Fruit fly (Drosophila melanogaster): ENCODE data around the gene lcs.

Gene lcs

DNA sequence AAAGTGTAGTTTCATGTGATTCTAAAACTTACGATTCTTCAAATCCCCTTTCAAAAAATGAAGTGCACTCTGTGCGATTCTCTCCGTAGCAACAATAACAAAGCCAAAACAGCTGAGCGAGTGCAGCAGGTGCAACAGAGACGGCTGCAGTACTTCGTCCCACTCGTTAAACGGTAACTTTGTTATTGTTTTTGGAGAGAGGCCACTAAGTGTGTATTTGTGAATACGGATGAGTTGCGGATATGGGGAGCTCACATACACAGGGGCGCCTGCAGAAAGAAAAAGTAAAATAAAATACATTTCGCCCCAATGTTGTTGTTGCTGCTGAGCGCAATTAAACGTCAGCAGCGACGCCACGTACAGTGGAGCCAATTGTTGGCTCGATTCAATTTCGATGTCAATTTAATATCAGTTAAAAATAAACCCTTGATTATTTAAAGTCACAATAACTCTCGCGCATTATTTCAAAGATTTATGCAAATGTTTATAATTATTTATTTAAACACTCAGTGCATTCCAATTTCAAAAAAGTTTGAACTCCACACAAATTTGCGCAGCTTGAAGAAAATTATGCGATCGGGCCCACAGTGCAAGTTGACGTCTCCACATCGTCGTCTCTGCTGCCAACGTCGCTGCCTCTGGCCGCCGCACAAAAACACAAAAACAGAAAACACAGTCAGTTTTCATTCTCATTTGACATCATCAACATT is 29.6 kb downstream of the lcs start (continued):
- peak; percentile 83 for TF ChIP-seq Dfd (GFP tag; optimal IDR thresholded peaks at IDR 0.05)
- peak; percentile 91 for TF ChIP-seq CG32264 (GFP tag; optimal IDR thresholded peaks at IDR 0.05)
- no peak for TF ChIP-seq lola (GFP tag; optimal IDR thresholded peaks at IDR 0.05)
- peak; percentile 78 for TF ChIP-seq dsf (GFP tag; optimal IDR thresholded peaks at IDR 0.05; ENCODE audit: borderline replicate concordance)
- peak; percentile 84 to 99 for TF ChIP-seq foxo (GFP tag; optimal IDR thresholded peaks at IDR 0.05)
- no peak for TF ChIP-seq N (GFP tag; optimal IDR thresholded peaks at IDR 0.05)
- peak; percentile 95 for TF ChIP-seq psq (GFP tag; optimal IDR thresholded peaks at IDR 0.05)
- TF ChIP-seq Vsx2 (GFP tag; optimal IDR thresholded peaks at IDR 0.05; ENCODE audit: partially characterized antibody) = no peak

DNA sequence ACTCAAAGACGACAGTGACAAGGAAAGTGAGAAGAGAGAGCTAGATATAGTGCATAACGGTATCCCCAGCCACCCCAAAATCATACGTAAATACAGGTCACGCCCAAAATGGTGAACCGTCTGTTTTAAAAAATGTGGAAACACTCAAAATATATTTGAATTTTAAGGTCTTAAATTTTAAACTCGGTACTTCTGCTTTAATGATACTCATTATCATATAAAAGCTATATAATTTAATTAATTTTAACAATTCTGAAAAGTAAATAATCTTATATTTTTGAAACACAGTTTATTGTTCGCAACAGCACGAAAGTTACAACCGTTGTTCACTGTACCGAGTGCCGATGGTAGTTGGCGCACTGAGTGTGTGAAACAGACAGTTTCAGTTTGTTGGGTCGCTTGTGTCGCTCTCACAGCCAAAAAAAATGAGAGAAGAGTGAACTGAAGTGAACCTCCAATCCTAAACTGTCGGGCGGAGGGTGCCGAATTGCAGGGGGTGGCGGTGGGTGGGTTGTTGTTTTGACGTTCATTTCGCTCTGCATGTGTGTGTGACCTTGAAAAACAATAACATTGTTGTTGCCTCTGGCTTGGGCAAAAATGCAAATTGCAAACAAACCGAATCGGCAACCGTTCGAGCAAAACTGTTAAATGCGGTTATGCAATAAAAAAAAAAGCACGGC is 30.7 kb downstream of the lcs start:
- peak; percentile 89 for TF ChIP-seq rgr (GFP tag; optimal IDR thresholded peaks at IDR 0.05)
- peak; percentile 74 for TF ChIP-seq sv (GFP tag; optimal IDR thresholded peaks at IDR 0.05)
- peak; percentile 80 for TF ChIP-seq ey (GFP tag; optimal IDR thresholded peaks at IDR 0.05)
- no peak for TF ChIP-seq Vsx2 (GFP tag; optimal IDR thresholded peaks at IDR 0.05; ENCODE audit: partially characterized antibody)
- peak; percentile 87 for TF ChIP-seq h (GFP tag; optimal IDR thresholded peaks at IDR 0.05)
- TF ChIP-seq fru (GFP tag; optimal IDR thresholded peaks at IDR 0.05) = peak; percentile 80
- TF ChIP-seq foxo (GFP tag; optimal IDR thresholded peaks at IDR 0.05) = peak in 1 of 2 experiments; percentile 92
- peak; percentile 60 for TF ChIP-seq Rel (GFP tag; optimal IDR thresholded peaks at IDR 0.05)
- TF ChIP-seq Rel (tag; optimal IDR thresholded peaks at IDR 0.05) = peak; percentile 70
- peak; percentile 7 for TF ChIP-seq CG32264 (GFP tag; optimal IDR thresholded peaks at IDR 0.05)
- peak; percentile 28 for TF ChIP-seq Hr83 (GFP tag; optimal IDR thresholded peaks at IDR 0.05; ENCODE audit: poor library complexity, severe bottlenecking)
- no peak for TF ChIP-seq Dfd (GFP tag; optimal IDR thresholded peaks at IDR 0.05)
- TF ChIP-seq OdsH (GFP tag; optimal IDR thresholded peaks at IDR 0.05) = peak; percentile 87
- TF ChIP-seq Sp1 (GFP tag; optimal IDR thresholded peaks at IDR 0.05) = peak; percentile 94
- peak; percentile 52 for TF ChIP-seq Dif (GFP tag; optimal IDR thresholded peaks at IDR 0.05; ENCODE audit: partially characterized antibody)
- TF ChIP-seq Hr78 (GFP tag; optimal IDR thresholded peaks at IDR 0.05) = no peak
- TF ChIP-seq Hnf4 (GFP tag; optimal IDR thresholded peaks at IDR 0.05) = peak; percentile 57
- TF ChIP-seq tai (GFP tag; optimal IDR thresholded peaks at IDR 0.05) = no peak
- no peak for TF ChIP-seq dsf (GFP tag; optimal IDR thresholded peaks at IDR 0.05; ENCODE audit: borderline replicate concordance)
- peak; percentile 61 for TF ChIP-seq woc (GFP tag; optimal IDR thresholded peaks at IDR 0.05)
- no peak for TF ChIP-seq Abd-B (GFP tag; optimal IDR thresholded peaks at IDR 0.05)
- TF ChIP-seq CG9705 (GFP tag; optimal IDR thresholded peaks at IDR 0.05) = peak; percentile 90
- TF ChIP-seq HLH106 (tag; optimal IDR thresholded peaks at IDR 0.05) = peak; percentile 92
- peak; percentile 76 for TF ChIP-seq sage (GFP tag; optimal IDR thresholded peaks at IDR 0.05)
- TF ChIP-seq dl (GFP tag; optimal IDR thresholded peaks at IDR 0.05; ENCODE audit: insufficient read depth in 1 of 2, partially characterized antibody in 2 of 2) = peak in 1 of 2 experiments; percentile 26
- TF ChIP-seq CrebA (GFP tag; optimal IDR thresholded peaks at IDR 0.05; ENCODE audit: borderline replicate concordance) = no peak
- no peak for TF ChIP-seq N (GFP tag; optimal IDR thresholded peaks at IDR 0.05)
- TF ChIP-seq usp (GFP tag; optimal IDR thresholded peaks at IDR 0.05) = no peak
- no peak for TF ChIP-seq Mio (GFP tag; optimal IDR thresholded peaks at IDR 0.05)
- no peak for TF ChIP-seq jim (GFP tag; optimal IDR thresholded peaks at IDR 0.05)
- TF ChIP-seq br (GFP tag; optimal IDR thresholded peaks at IDR 0.05) = peak; percentile 56
- TF ChIP-seq pan (optimal IDR thresholded peaks at IDR 0.05) = no peak
- peak; percentile 79 for TF ChIP-seq psq (GFP tag; optimal IDR thresholded peaks at IDR 0.05)
- TF ChIP-seq brk (GFP tag; optimal IDR thresholded peaks at IDR 0.05) = no peak
- TF ChIP-seq lola (GFP tag; optimal IDR thresholded peaks at IDR 0.05) = no peak
- no peak for TF ChIP-seq Jra (GFP tag; optimal IDR thresholded peaks at IDR 0.05)
- no peak for TF ChIP-seq GATAd (GFP tag; optimal IDR thresholded peaks at IDR 0.05)
- peak; percentile 89 for TF ChIP-seq dmrt93B (GFP tag; optimal IDR thresholded peaks at IDR 0.05)
- no peak for TF ChIP-seq Myc (optimal IDR thresholded peaks at IDR 0.05)
